Fruit fly (Drosophila melanogaster) whole organism: Measurements from ENCODE around the gene Rpt3.

Experiments
- CG8478 ChIP-seq: fragments of >200 bp; optimal IDR thresholded peaks from 2 replicates; lab custom pipeline; 2018; ENCODE audit warnings: inconsistent platforms
- Dll ChIP-seq: fragments of >200 bp; optimal IDR thresholded peaks from 2 replicates; lab custom pipeline; 2017
- EcR ChIP-seq, 2 experiments: fragments of >200 bp; optimal IDR thresholded peaks; 2 replicates each; lab custom pipeline; 2017; ENCODE audit warnings: missing biosample characterization in 2 of 2, missing genetic modification characterization in 2 of 2, missing genetic modification reagents in 2 of 2
- pan ChIP-seq: fragments of >200 bp; optimal IDR thresholded peaks from 2 replicates; lab custom pipeline; 2017
- psq ChIP-seq: fragments of >200 bp; optimal IDR thresholded peaks from 2 replicates; lab custom pipeline; 2017
- usp ChIP-seq: fragments of >200 bp; optimal IDR thresholded peaks from 2 replicates; lab custom pipeline; 2017; ENCODE audit warnings: missing biosample characterization, missing genetic modification characterization, mixed read lengths

- TF ChIP-seq pan (no peak), Dll (lab: Kevin White, UChicago) (no peak), psq (lab: Kevin White, UChicago) (no peak), CG8478 (lab: Kevin White, UChicago) (no peak), usp (no peak), EcR (GFP tag; optimal IDR thresholded peaks at IDR 0.05; lab: Kevin White, UChicago) (no peak)
These were observed 41.9 kb upstream of the Rpt3 start for dm6 chrX:11083007-11083406.
